Fruit fly (Drosophila melanogaster) whole organism, embryonic: Measurements from ENCODE around the gene CG6928.
A peak's percentile ranks its signal among the peaks of the same experiment; 100 is the strongest.

Source experiments
- ATbp ChIP-seq: fragments of 200-800 bp; sonication (Bioruptor generic); optimal IDR thresholded peaks from 2 replicates; lab custom pipeline; 2017; ENCODE audit warnings: missing biosample characterization, mild to moderate bottlenecking, missing genetic modification characterization, missing genetic modification reagents
- Aef1 ChIP-seq: fragments of 200-800 bp; sonication (Bioruptor generic); IDR thresholded peaks from 3 replicates; pipeline ENCODE4 v1.3.6; 2022; ENCODE audit warnings: missing biosample characterization, missing genetic modification characterization
- Bdp1 ChIP-seq: fragments of 200-800 bp; sonication (Bioruptor generic); optimal IDR thresholded peaks from 3 replicates; lab custom pipeline; 2016; ENCODE audit warnings: missing biosample characterization, missing genetic modification characterization
- CG11085 ChIP-seq: fragments of 200-800 bp; sonication (Bioruptor generic); IDR thresholded peaks from 2 replicates; pipeline ENCODE4 v1.3.6; 2022; ENCODE audit warnings: missing biosample characterization, missing genetic modification characterization
- CG11247 ChIP-seq: fragments of 200-800 bp; sonication (Bioruptor generic); IDR thresholded peaks from 2 replicates; pipeline ENCODE4 v1.3.6; 2022; ENCODE audit warnings: missing biosample characterization, missing genetic modification characterization
- CG13296 ChIP-seq: fragments of 200-800 bp; sonication (Bioruptor generic); optimal IDR thresholded peaks from 3 replicates; lab custom pipeline; 2018; ENCODE audit warnings: missing biosample characterization, mild to moderate bottlenecking, missing genetic modification characterization
- CG14710 ChIP-seq: fragments of 200-800 bp; sonication (Bioruptor generic); optimal IDR thresholded peaks from 3 replicates; lab custom pipeline; 2019; ENCODE audit warnings: missing biosample characterization, mild to moderate bottlenecking, missing genetic modification characterization, moderate library complexity
- CG15479 ChIP-seq: fragments of 200-800 bp; sonication (Bioruptor generic); optimal IDR thresholded peaks from 3 replicates; lab custom pipeline; 2019; ENCODE audit warnings: missing biosample characterization, mild to moderate bottlenecking, missing genetic modification characterization, moderate library complexity
- CG16813 ChIP-seq: fragments of 200-800 bp; sonication (Bioruptor generic); IDR thresholded peaks from 3 replicates; pipeline ENCODE4 v1.3.6; 2022; ENCODE audit warnings: missing biosample characterization, missing genetic modification characterization; ENCODE audit not compliant: partially characterized antibody
- CG17802 ChIP-seq: fragments of 200-800 bp; sonication (Bioruptor generic); optimal IDR thresholded peaks from 2 replicates; lab custom pipeline; 2018; ENCODE audit warnings: missing biosample characterization, mild to moderate bottlenecking, missing genetic modification characterization, moderate library complexity
- CG2129 ChIP-seq: fragments of 200-800 bp; sonication (Bioruptor generic); IDR thresholded peaks from 2 replicates; pipeline ENCODE4 v1.3.6; 2022; ENCODE audit warnings: missing biosample characterization, missing genetic modification characterization; ENCODE audit not compliant: partially characterized antibody
- CG2202 ChIP-seq: fragments of 200-800 bp; sonication (Bioruptor generic); optimal IDR thresholded peaks from 2 replicates; lab custom pipeline; 2018; ENCODE audit warnings: missing biosample characterization, mild to moderate bottlenecking, missing genetic modification characterization
- CG2875 ChIP-seq: fragments of 200-800 bp; sonication (Bioruptor generic); optimal IDR thresholded peaks from 2 replicates; lab custom pipeline; 2017; ENCODE audit warnings: missing biosample characterization, mild to moderate bottlenecking, missing genetic modification characterization, missing genetic modification reagents
- CG6689 ChIP-seq: fragments of 200-800 bp; sonication (Bioruptor generic); IDR thresholded peaks from 2 replicates; pipeline ENCODE4 v1.3.6; 2022; ENCODE audit warnings: missing biosample characterization, missing genetic modification characterization
- CG7556 ChIP-seq: fragments of 200-800 bp; sonication (Bioruptor generic); optimal IDR thresholded peaks from 2 replicates; lab custom pipeline; 2017; ENCODE audit warnings: missing biosample characterization, mild to moderate bottlenecking, missing genetic modification characterization
- CG8089 ChIP-seq: fragments of 200-800 bp; sonication (Bioruptor generic); optimal IDR thresholded peaks from 3 replicates; lab custom pipeline; 2016; ENCODE audit warnings: missing biosample characterization, missing genetic modification characterization
- CG8924 ChIP-seq: fragments of 200-800 bp; optimal IDR thresholded peaks from 3 replicates; lab custom pipeline; 2019; ENCODE audit warnings: missing biosample characterization, mild to moderate bottlenecking, missing genetic modification characterization, moderate library complexity
- CG9876 ChIP-seq: fragments of 200-800 bp; sonication (Bioruptor generic); optimal IDR thresholded peaks from 2 replicates; lab custom pipeline; 2016; ENCODE audit warnings: missing biosample characterization, missing genetic modification characterization
- CHES-1-like ChIP-seq: fragments of 200-800 bp; sonication (Bioruptor generic); optimal IDR thresholded peaks from 2 replicates; lab custom pipeline; 2016; ENCODE audit warnings: missing biosample characterization, missing genetic modification characterization
- CrebB ChIP-seq: fragments of 200-800 bp; sonication (Bioruptor generic); optimal IDR thresholded peaks from 3 replicates; lab custom pipeline; 2018; ENCODE audit warnings: missing biosample characterization, mild to moderate bottlenecking, missing genetic modification characterization
- D19A ChIP-seq: fragments of 200-800 bp; optimal IDR thresholded peaks from 3 replicates; lab custom pipeline; 2019; ENCODE audit warnings: missing biosample characterization, mild to moderate bottlenecking, missing genetic modification characterization, moderate library complexity
- D19B ChIP-seq: fragments of 200-800 bp; sonication (Bioruptor generic); optimal IDR thresholded peaks from 2 replicates; lab custom pipeline; 2017; ENCODE audit warnings: missing biosample characterization, mild to moderate bottlenecking, missing genetic modification characterization
- Dek ChIP-seq: fragments of 200-800 bp; sonication (Bioruptor generic); optimal IDR thresholded peaks from 3 replicates; lab custom pipeline; 2019; ENCODE audit warnings: missing biosample characterization, mild to moderate bottlenecking, missing genetic modification characterization, moderate library complexity
- HmgZ ChIP-seq: fragments of 200-800 bp; sonication (Bioruptor generic); optimal IDR thresholded peaks from 2 replicates; lab custom pipeline; 2018; ENCODE audit warnings: missing biosample characterization, mild to moderate bottlenecking, missing genetic modification characterization
- Lpt ChIP-seq: fragments of >200 bp; optimal IDR thresholded peaks from 2 replicates; lab custom pipeline; 2018; ENCODE audit warnings: missing biosample characterization, missing genetic modification characterization
- MTF-1 ChIP-seq: fragments of 200-800 bp; sonication (Bioruptor generic); optimal IDR thresholded peaks from 2 replicates; lab custom pipeline; 2018; ENCODE audit warnings: missing biosample characterization, mild to moderate bottlenecking, missing genetic modification characterization, borderline replicate concordance
- Myb ChIP-seq: fragments of 200-800 bp; sonication (Bioruptor generic); optimal IDR thresholded peaks from 2 replicates; lab custom pipeline; 2016; ENCODE audit warnings: missing biosample characterization, missing genetic modification characterization
- Nf-YC ChIP-seq: fragments of 200-800 bp; optimal IDR thresholded peaks from 3 replicates; lab custom pipeline; 2019; ENCODE audit warnings: missing biosample characterization, mild to moderate bottlenecking, missing genetic modification characterization, moderate library complexity
- Optix ChIP-seq: fragments of 200-800 bp; sonication (Bioruptor generic); IDR thresholded peaks from 3 replicates; pipeline ENCODE4 v1.3.6; 2022; ENCODE audit warnings: missing biosample characterization, missing genetic modification characterization
- Spps ChIP-seq: fragments of 200-800 bp; sonication (Bioruptor generic); optimal IDR thresholded peaks from 2 replicates; lab custom pipeline; 2018; ENCODE audit warnings: missing biosample characterization, mild to moderate bottlenecking, missing genetic modification characterization
- Sry-β ChIP-seq: fragments of 200-800 bp; sonication (Bioruptor generic); optimal IDR thresholded peaks from 2 replicates; lab custom pipeline; 2018; ENCODE audit warnings: missing biosample characterization, mild to moderate bottlenecking, missing genetic modification characterization, moderate library complexity
- Stat92E ChIP-seq, 3 experiments: fragments of >200 bp in 2 of 3; fragments of 200-800 bp in 1 of 3; sonication (Bioruptor generic) in 1 of 3; optimal IDR thresholded peaks; 2 replicates each; lab custom pipeline; 2017 to 2019; ENCODE audit warnings: missing biosample characterization in 3 of 3, missing genetic modification characterization in 3 of 3, mild to moderate bottlenecking in 1 of 3, moderate library complexity in 1 of 3
- TFAM ChIP-seq: fragments of 200-800 bp; sonication (Bioruptor generic); optimal IDR thresholded peaks from 2 replicates; lab custom pipeline; 2017; ENCODE audit warnings: missing biosample characterization, missing genetic modification characterization, inconsistent platforms
- abd-A ChIP-seq: fragments of 200-800 bp; sonication (Bioruptor generic); optimal IDR thresholded peaks from 3 replicates; lab custom pipeline; 2019; ENCODE audit warnings: missing biosample characterization, mild to moderate bottlenecking, missing genetic modification characterization, moderate library complexity
- ato ChIP-seq: fragments of 200-800 bp; sonication (Bioruptor generic); IDR thresholded peaks from 2 replicates; pipeline ENCODE4 v1.3.6; 2022; ENCODE audit warnings: missing biosample characterization, missing genetic modification characterization; ENCODE audit not compliant: partially characterized antibody
- cato ChIP-seq: fragments of 200-800 bp; sonication (Bioruptor generic); optimal IDR thresholded peaks from 2 replicates; lab custom pipeline; 2016; ENCODE audit warnings: missing biosample characterization, missing genetic modification characterization, borderline replicate concordance
- chif ChIP-seq, 2 experiments: fragments of 200-800 bp; sonication (Bioruptor generic); optimal IDR thresholded peaks; 3 replicates each; lab custom pipeline; 2016; ENCODE audit warnings: missing biosample characterization in 2 of 2, missing genetic modification characterization in 2 of 2
- fd96Cb ChIP-seq: fragments of 200-800 bp; sonication (Bioruptor generic); optimal IDR thresholded peaks from 2 replicates; lab custom pipeline; 2018; ENCODE audit warnings: missing biosample characterization, mild to moderate bottlenecking, missing genetic modification characterization, moderate library complexity
- gem ChIP-seq: fragments of 200-800 bp; sonication (Bioruptor generic); optimal IDR thresholded peaks from 2 replicates; lab custom pipeline; 2019; ENCODE audit warnings: missing biosample characterization, mild to moderate bottlenecking, missing genetic modification characterization, moderate library complexity
- her ChIP-seq: fragments of 200-800 bp; sonication (Bioruptor generic); optimal IDR thresholded peaks from 2 replicates; lab custom pipeline; 2016; ENCODE audit warnings: missing biosample characterization, missing genetic modification characterization
- jigr1 ChIP-seq: fragments of 200-800 bp; sonication (Bioruptor generic); IDR thresholded peaks from 3 replicates; pipeline ENCODE4 v1.3.6; 2022; ENCODE audit warnings: missing biosample characterization, missing genetic modification characterization
- klu ChIP-seq: fragments of 200-800 bp; sonication (Bioruptor generic); IDR thresholded peaks from 2 replicates; pipeline ENCODE4 v1.3.6; 2022; ENCODE audit warnings: missing biosample characterization, missing genetic modification characterization
- nerfin-1 ChIP-seq: fragments of 200-800 bp; sonication (Bioruptor generic); optimal IDR thresholded peaks from 3 replicates; lab custom pipeline; 2019; ENCODE audit warnings: missing biosample characterization, mild to moderate bottlenecking, missing genetic modification characterization, moderate library complexity
- odd ChIP-seq: fragments of 200-800 bp; sonication (Bioruptor generic); optimal IDR thresholded peaks from 2 replicates; lab custom pipeline; 2017; ENCODE audit warnings: missing biosample characterization, mild to moderate bottlenecking, missing genetic modification characterization
- p53 ChIP-seq: fragments of 200-800 bp; sonication (Bioruptor generic); optimal IDR thresholded peaks from 2 replicates; lab custom pipeline; 2016; ENCODE audit warnings: missing biosample characterization, missing genetic modification characterization
- sna ChIP-seq: fragments of 200-800 bp; sonication (Bioruptor generic); IDR thresholded peaks from 2 replicates; pipeline ENCODE4 v1.3.6; 2022; ENCODE audit warnings: missing biosample characterization, missing genetic modification characterization; ENCODE audit not compliant: partially characterized antibody
- tin ChIP-seq: fragments of 200-800 bp; sonication (Bioruptor generic); optimal IDR thresholded peaks from 3 replicates; lab custom pipeline; 2016; ENCODE audit warnings: missing biosample characterization, missing genetic modification characterization

Gene CG6928

DNA sequence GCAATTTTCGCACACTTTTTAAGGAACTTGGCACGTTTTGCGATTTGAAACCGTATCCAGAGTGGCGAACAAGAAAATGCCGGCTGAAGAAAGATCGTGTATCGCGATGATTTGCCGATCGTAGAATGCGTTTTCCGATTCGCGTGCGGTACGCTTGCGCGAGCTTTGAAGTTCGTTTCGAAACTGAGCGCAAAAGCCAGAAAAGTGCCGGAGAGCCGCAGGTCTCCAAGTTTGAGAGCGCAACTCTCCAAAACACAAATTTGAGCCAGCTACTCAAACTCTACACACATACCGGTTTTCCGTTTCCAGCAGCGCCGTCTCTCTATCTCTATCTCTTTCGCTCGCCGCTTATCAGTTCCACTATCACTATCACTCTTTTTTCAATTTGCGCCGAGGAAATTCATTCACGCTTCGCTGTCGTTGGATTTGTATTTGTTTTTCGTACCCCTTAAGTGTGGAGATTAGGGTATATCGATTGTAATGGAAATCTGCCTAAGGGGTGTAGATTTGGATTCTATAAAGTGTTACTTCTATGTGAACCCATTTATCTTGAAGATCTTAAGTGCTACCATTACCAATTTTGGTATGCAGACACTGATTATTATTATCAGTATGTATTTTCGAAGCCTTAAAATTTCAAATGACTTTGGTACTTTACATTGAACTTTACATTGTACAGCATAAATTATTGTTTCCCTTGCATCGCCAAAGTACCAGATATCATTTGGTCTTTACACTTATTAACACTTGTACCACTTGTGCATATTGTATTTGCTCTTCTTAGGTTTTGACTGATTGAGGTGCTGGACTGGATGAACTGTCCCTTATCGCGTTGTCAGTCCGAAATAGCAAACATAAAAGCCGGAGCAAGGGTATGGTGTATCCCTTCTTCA, 53.6 kb downstream of the CG6928 start (continued):
- TF ChIP-seq CG8924: peak; percentile 66
- TF ChIP-seq HmgZ: peak; percentile 28
- peak; percentile 42 for TF ChIP-seq CHES-1-like (GFP tag; lab: Kevin White, UChicago)
- TF ChIP-seq CG8089 (GFP tag; lab: Kevin White, UChicago): peak; percentile 60
- TF ChIP-seq Spps (tag; lab: Kevin White, UChicago): peak; percentile 21
- TF ChIP-seq CG2129 (GFP tag; lab: Robert Waterston, UW): no peak
- no peak for TF ChIP-seq CG16813
- TF ChIP-seq Myb (GFP tag; lab: Kevin White, UChicago): peak; percentile 49
- no peak for TF ChIP-seq Lpt (GFP tag; lab: Kevin White, UChicago)
- TF ChIP-seq tin (GFP tag; lab: Kevin White, UChicago): peak; percentile 67
- TF ChIP-seq Aef1: peak; percentile 57; the same call in 2 of the 3 replicates
- TF ChIP-seq CG17802 (tag; lab: Kevin White, UChicago): peak; percentile 11
- TF ChIP-seq Bdp1 (GFP tag; lab: Kevin White, UChicago): peak; percentile 32
- TF ChIP-seq cato (GFP tag; lab: Kevin White, UChicago): peak; percentile 56
- peak; percentile 37 for TF ChIP-seq CG13296 (GFP tag; lab: Kevin White, UChicago)
- no peak for TF ChIP-seq CG11247
- TF ChIP-seq D19B (GFP tag; lab: Kevin White, UChicago): peak; percentile 98
- no peak for TF ChIP-seq Stat92E (GFP tag; optimal IDR thresholded peaks at IDR 0.05; lab: Kevin White, UChicago)
- TF ChIP-seq fd96Cb (tag; lab: Kevin White, UChicago): peak; percentile 85
- peak; percentile 58 for TF ChIP-seq odd (GFP tag; lab: Kevin White, UChicago)
- TF ChIP-seq her (GFP tag; lab: Kevin White, UChicago): peak; percentile 24
- peak; percentile 78 for TF ChIP-seq D19A (tag; lab: Kevin White, UChicago)
- peak; percentile 76 for TF ChIP-seq CG6689
- peak; percentile 52 to 78 for TF ChIP-seq chif (GFP tag; optimal IDR thresholded peaks at IDR 0.05; lab: Kevin White, UChicago)
- peak; percentile 2 for TF ChIP-seq CG9876 (GFP tag; lab: Kevin White, UChicago)
- TF ChIP-seq CG14710: peak; percentile 83
- TF ChIP-seq TFAM (GFP tag; lab: Kevin White, UChicago): no peak
- TF ChIP-seq Nf-YC: no peak
- TF ChIP-seq CrebB (tag; lab: Kevin White, UChicago): no peak
- TF ChIP-seq ato (GFP tag; lab: Robert Waterston, UW): no peak
- TF ChIP-seq jigr1 (GFP tag; lab: Robert Waterston, UW): peak; percentile 34; the same call in 1 of the 3 replicates
- TF ChIP-seq gem (tag; lab: Kevin White, UChicago): peak; percentile 89
- TF ChIP-seq CG15479 (GFP tag; lab: Kevin White, UChicago): peak; percentile 74
- TF ChIP-seq CG7556: peak; percentile 85
- TF ChIP-seq Optix: no peak
- TF ChIP-seq Dek (tag; lab: Kevin White, UChicago): peak; percentile 23
- peak; percentile 33 for TF ChIP-seq CG2202
- 0 out of 2 replicates have a peak, but pooled peaks have one; percentile 12 for TF ChIP-seq klu
- no peak for TF ChIP-seq sna
- no peak for TF ChIP-seq nerfin-1 (tag; lab: Kevin White, UChicago)
- TF ChIP-seq ATbp (GFP tag; lab: Kevin White, UChicago): peak; percentile 78
- peak; percentile 32 for TF ChIP-seq Sry-β (GFP tag; lab: Kevin White, UChicago)
- no peak for TF ChIP-seq abd-A (tag; lab: Kevin White, UChicago)
- TF ChIP-seq CG2875 (GFP tag; lab: Kevin White, UChicago): peak; percentile 65
- peak; percentile 16 for TF ChIP-seq p53 (GFP tag; lab: Kevin White, UChicago)
- no peak for TF ChIP-seq MTF-1 (GFP tag; lab: Kevin White, UChicago)
- TF ChIP-seq CG11085: no peak
